Worm (Caenorhabditis elegans) whole organism, midembryonic: ENCODE data around the gene R07E4.3.

ENCODE experiments used
- flt-1 ChIP-seq: fragments of 200-800 bp; sonication (Bioruptor generic); IDR thresholded peaks from 2 replicates; pipeline ENCODE4 v1.3.6; 2022; ENCODE audit warnings: missing genetic modification characterization, missing compliant biosample characterization
- med-1 ChIP-seq: sonication (generic microtip); optimal IDR thresholded peaks from 2 replicates; lab custom pipeline; 2017; ENCODE audit warnings: missing genetic modification characterization, mild to moderate bottlenecking, missing compliant biosample characterization, antibody characterized with exemption, missing genetic modification reagents; ENCODE audit not compliant: insufficient read depth

ce11 chrX:5976206-5976960 lies 23.1 kb downstream of the R07E4.3 start:
- TF ChIP-seq flt-1 (GFP tag; lab: Robert Waterston, UW) (no peak), med-1 (GFP tag; lab: Kevin White, UChicago) (no peak)
